Worm (Caenorhabditis elegans): ENCODE results near the gene F59A1.16.

Gene F59A1.16

ce11 chrV:17695802-17696201 is 11.0 kb upstream of the F59A1.16 start, which contains the start of gene Y26G10.1:
Gene Y26G10.1 (minus strand): TSS chrV:17695902.
- no peak for TF ChIP-seq flh-1 (GFP tag; optimal IDR thresholded peaks at IDR 0.05)
- TF ChIP-seq unc-39 (tag; optimal IDR thresholded peaks at IDR 0.05), result no peak
- no peak for TF ChIP-seq lsy-2 (tag; optimal IDR thresholded peaks at IDR 0.05)
- TF ChIP-seq unc-120 (tag; optimal IDR thresholded peaks at IDR 0.05; ENCODE audit: poor library complexity, severe bottlenecking), result no peak
- no peak for TF ChIP-seq lin-32 (GFP tag; optimal IDR thresholded peaks at IDR 0.05)
- TF ChIP-seq mls-2 (tag; optimal IDR thresholded peaks at IDR 0.05), result no peak
- no peak for TF ChIP-seq blmp-1 (tag; optimal IDR thresholded peaks at IDR 0.05)
- TF ChIP-seq ceh-83 (GFP tag; optimal IDR thresholded peaks at IDR 0.05), result no peak
- no peak for TF ChIP-seq elt-1 (tag; optimal IDR thresholded peaks at IDR 0.05; ENCODE audit: borderline replicate concordance, insufficient read depth)
- no peak for TF ChIP-seq ces-1 (GFP tag; optimal IDR thresholded peaks at IDR 0.05)
- no peak for TF ChIP-seq elt-3 (tag; optimal IDR thresholded peaks at IDR 0.05)
- no peak for TF ChIP-seq bed-3 (GFP tag; optimal IDR thresholded peaks at IDR 0.05)
- no peak for TF ChIP-seq ham-2 (GFP tag; optimal IDR thresholded peaks at IDR 0.05)
- TF ChIP-seq pha-4 (tag; optimal IDR thresholded peaks at IDR 0.05), result no peak
- no peak for TF ChIP-seq sem-2 (GFP tag; optimal IDR thresholded peaks at IDR 0.05)
- TF ChIP-seq nhr-2 (tag; optimal IDR thresholded peaks at IDR 0.05), result no peak

- TF ChIP-seq elt-1 (tag; optimal IDR thresholded peaks at IDR 0.05; ENCODE audit: borderline replicate concordance, insufficient read depth), result no peak
- no peak for TF ChIP-seq pha-4 (tag; optimal IDR thresholded peaks at IDR 0.05)
- no peak for TF ChIP-seq elt-3 (tag; optimal IDR thresholded peaks at IDR 0.05)
- TF ChIP-seq nhr-12 (tag; optimal IDR thresholded peaks at IDR 0.05), result no peak
- TF ChIP-seq sem-2 (GFP tag; optimal IDR thresholded peaks at IDR 0.05), result no peak
- no peak for TF ChIP-seq unc-120 (tag; optimal IDR thresholded peaks at IDR 0.05; ENCODE audit: poor library complexity, severe bottlenecking)
- no peak for TF ChIP-seq lin-32 (GFP tag; optimal IDR thresholded peaks at IDR 0.05)
- TF ChIP-seq nhr-237 (tag; optimal IDR thresholded peaks at IDR 0.05), result no peak
- TF ChIP-seq zip-8 (tag; optimal IDR thresholded peaks at IDR 0.05), result no peak
- TF ChIP-seq nhr-76 (tag; optimal IDR thresholded peaks at IDR 0.05), result no peak
Observed at ce11 chrV:17694260-17694659, 9.5 kb upstream of the F59A1.16 start.

- TF ChIP-seq zip-8 (tag; optimal IDR thresholded peaks at IDR 0.05) (peak; percentile 24), unc-39 (tag; optimal IDR thresholded peaks at IDR 0.05) (no peak)
Observed at ce11 chrV:17690922-17691321, 6.2 kb upstream of the F59A1.16 start, which contains the start of gene F59A1.13. Gene F59A1.13 (minus strand): TSS chrV:17691022.

ce11 chrV:17686852-17687251 is 2.1 kb upstream of the F59A1.16 start, which contains the start of gene F59A1.18:
Gene F59A1.18 (minus strand): TSS chrV:17686952.
- TF ChIP-seq drap-1 (GFP tag; optimal IDR thresholded peaks at IDR 0.05) (no peak), ceh-43 (GFP tag; optimal IDR thresholded peaks at IDR 0.05) (no peak), elt-1 (tag; optimal IDR thresholded peaks at IDR 0.05; ENCODE audit: borderline replicate concordance, insufficient read depth) (no peak)

- TF ChIP-seq ham-2 (GFP tag; optimal IDR thresholded peaks at IDR 0.05), result no peak
- TF ChIP-seq hlh-1 (tag; optimal IDR thresholded peaks at IDR 0.05), result no peak
- TF ChIP-seq mab-5 (tag; optimal IDR thresholded peaks at IDR 0.05), result no peak
- TF ChIP-seq cnd-1 (tag; optimal IDR thresholded peaks at IDR 0.05), result no peak
- TF ChIP-seq pha-4 (tag; optimal IDR thresholded peaks at IDR 0.05), result no peak
- no peak for TF ChIP-seq sptf-1 (tag; optimal IDR thresholded peaks at IDR 0.05)
- no peak for TF ChIP-seq ces-1 (GFP tag; optimal IDR thresholded peaks at IDR 0.05)
- no peak for TF ChIP-seq lsy-2 (tag; optimal IDR thresholded peaks at IDR 0.05)
- no peak for TF ChIP-seq nhr-28 (tag; optimal IDR thresholded peaks at IDR 0.05)
- TF ChIP-seq snpc-4 (tag; optimal IDR thresholded peaks at IDR 0.05), result no peak
- no peak for TF ChIP-seq unc-120 (tag; optimal IDR thresholded peaks at IDR 0.05; ENCODE audit: poor library complexity, severe bottlenecking)
- TF ChIP-seq mep-1 (tag; optimal IDR thresholded peaks at IDR 0.05), result no peak
- TF ChIP-seq ztf-11 (tag; optimal IDR thresholded peaks at IDR 0.05), result no peak
- TF ChIP-seq mls-2 (tag; optimal IDR thresholded peaks at IDR 0.05), result no peak
- no peak for TF ChIP-seq bed-3 (GFP tag; optimal IDR thresholded peaks at IDR 0.05)
- no peak for TF ChIP-seq nhr-2 (tag; optimal IDR thresholded peaks at IDR 0.05)
Observed at ce11 chrV:17683763-17684162, 994 bp downstream of the F59A1.16 start, which contains the start of gene F59A1.15. Gene F59A1.15 (minus strand): TSS chrV:17683863.

ce11 chrV:17683290-17683689 is 1.5 kb downstream of the F59A1.16 start:
- TF ChIP-seq lin-13 (tag; optimal IDR thresholded peaks at IDR 0.05), result no peak
